Worm (Caenorhabditis elegans) whole organism, L4 larva: ENCODE measurements around the gene sdn-1.
A peak's percentile ranks its signal among the peaks of the same experiment; 100 is the strongest.

Experiments
- F10B5.3 ChIP-seq: sonication (generic microtip); optimal IDR thresholded peaks from 2 replicates; lab custom pipeline; 2016; ENCODE audit warnings: mild to moderate bottlenecking, missing genetic modification characterization, missing compliant biosample characterization
- F26F4.8 ChIP-seq: fragments of 200-800 bp; sonication (Bioruptor generic); conservative IDR thresholded peaks from 2 replicates; pipeline ENCODE4 v1.3.6; 2022; ENCODE audit warnings: missing genetic modification characterization, missing compliant biosample characterization
- F37D6.2 ChIP-seq: sonication (generic microtip); optimal IDR thresholded peaks from 2 replicates; lab custom pipeline; 2016; ENCODE audit warnings: mild to moderate bottlenecking, missing genetic modification characterization, missing compliant biosample characterization
- F44E2.7 ChIP-seq: fragments of 200-800 bp; sonication (Bioruptor generic); IDR thresholded peaks from 2 replicates; pipeline ENCODE4 v2.1.2; 2022; ENCODE audit warnings: missing genetic modification characterization, missing compliant biosample characterization
- F49E8.2 ChIP-seq: sonication (generic microtip); optimal IDR thresholded peaks from 2 replicates; lab custom pipeline; 2016; ENCODE audit warnings: missing compliant biosample characterization, mild to moderate bottlenecking, missing genetic modification characterization, borderline replicate concordance
- T20F7.1 ChIP-seq: fragments of 200-800 bp; sonication (Bioruptor generic); optimal IDR thresholded peaks from 2 replicates; lab custom pipeline; 2018; ENCODE audit warnings: mild to moderate bottlenecking, missing genetic modification characterization, missing compliant biosample characterization
- T26A8.4 ChIP-seq: fragments of 200-800 bp; sonication (Bioruptor generic); IDR thresholded peaks from 2 replicates; pipeline ENCODE4 v1.3.6; 2022; ENCODE audit warnings: missing genetic modification characterization, missing compliant biosample characterization
- Y105C5A.15 ChIP-seq: fragments of 200-800 bp; sonication (Bioruptor generic); IDR thresholded peaks from 2 replicates; pipeline ENCODE4 v1.3.6; 2022; ENCODE audit warnings: missing genetic modification characterization, missing compliant biosample characterization
- Y48G9A.11 ChIP-seq: fragments of 200-800 bp; sonication (Bioruptor generic); IDR thresholded peaks from 2 replicates; pipeline ENCODE4 v1.3.6; 2022; ENCODE audit warnings: missing genetic modification reagents, missing genetic modification characterization, missing compliant biosample characterization
- ZK546.5 ChIP-seq, 2 experiments: sonication (generic microtip); optimal IDR thresholded peaks; 2 replicates each; lab custom pipeline; 2017; ENCODE audit warnings: missing biosample characterization in 2 of 2, missing genetic modification characterization in 2 of 2
- aha-1 ChIP-seq: fragments of 150-350 bp; peaks from one replicate; lab custom pipeline; 2014; ENCODE audit warnings: missing biosample characterization, missing genetic modification characterization
- arid-1 ChIP-seq: fragments of 200-800 bp; sonication (Bioruptor generic); conservative IDR thresholded peaks from 2 replicates; pipeline ENCODE4 v1.3.6; 2022; ENCODE audit warnings: missing genetic modification reagents, missing genetic modification characterization, missing compliant biosample characterization
- attf-4 ChIP-seq: sonication (generic microtip); optimal IDR thresholded peaks from 3 replicates; lab custom pipeline; 2017; ENCODE audit warnings: missing biosample characterization, missing genetic modification characterization
- ces-1 ChIP-seq: fragments of 150-350 bp; sonication (generic microtip); optimal IDR thresholded peaks from 4 replicates; lab custom pipeline; 2014; ENCODE audit warnings: missing biosample characterization, missing genetic modification reagents, missing genetic modification characterization
- daf-12 ChIP-seq: fragments of 150-350 bp; optimal IDR thresholded peaks from 2 replicates; lab custom pipeline; 2014; ENCODE audit warnings: missing biosample characterization, missing genetic modification reagents, missing genetic modification characterization
- daf-16 ChIP-seq, 3 experiments: sonication (generic microtip); optimal IDR thresholded peaks; 2 replicates each; lab custom pipeline; 2016 to 2017; ENCODE audit warnings: missing genetic modification characterization in 3 of 3, missing genetic modification reagents in 3 of 3, mild to moderate bottlenecking in 2 of 3, missing compliant biosample characterization in 2 of 3, missing biosample characterization in 1 of 3, moderate library complexity in 1 of 3
- dpl-1 ChIP-seq: fragments of 150-350 bp; optimal IDR thresholded peaks from 2 replicates; lab custom pipeline; 2014; ENCODE audit warnings: missing biosample characterization, missing genetic modification reagents, missing genetic modification characterization
- egl-43 ChIP-seq: fragments of 200-800 bp; sonication (Bioruptor generic); IDR thresholded peaks from 2 replicates; pipeline ENCODE4 v1.3.6; 2022; ENCODE audit warnings: missing genetic modification reagents, missing genetic modification characterization, missing compliant biosample characterization
- fos-1 ChIP-seq: fragments of 150-350 bp; optimal IDR thresholded peaks from 2 replicates; lab custom pipeline; 2014; ENCODE audit warnings: missing biosample characterization, missing genetic modification characterization
- gei-8 ChIP-seq: fragments of 200-800 bp; sonication (Bioruptor generic); optimal IDR thresholded peaks from 2 replicates; lab custom pipeline; 2018; ENCODE audit warnings: mild to moderate bottlenecking, missing genetic modification characterization, missing compliant biosample characterization
- hif-1 ChIP-seq, 2 experiments: sonication (generic microtip); optimal IDR thresholded peaks; 2 replicates each; lab custom pipeline; 2016 to 2017; ENCODE audit warnings: missing compliant biosample characterization in 2 of 2, missing genetic modification characterization in 2 of 2, missing genetic modification reagents in 2 of 2, missing genotype in 2 of 2, mild to moderate bottlenecking in 1 of 2
- hlh-11 ChIP-seq: fragments of 200-800 bp; sonication (Bioruptor generic); optimal IDR thresholded peaks from 2 replicates; lab custom pipeline; 2018; ENCODE audit warnings: mild to moderate bottlenecking, missing genetic modification characterization, missing compliant biosample characterization
- hmg-1.1 ChIP-seq: fragments of 200-800 bp; sonication (Bioruptor generic); IDR thresholded peaks from 2 replicates; pipeline ENCODE4 v1.3.6; 2022; ENCODE audit warnings: missing genetic modification reagents, missing genetic modification characterization, missing compliant biosample characterization
- lin-29 ChIP-seq: fragments of 200-800 bp; sonication (Bioruptor generic); IDR thresholded peaks from 2 replicates; pipeline ENCODE4 v1.3.6; 2022; ENCODE audit warnings: missing genetic modification reagents, missing genetic modification characterization, missing compliant biosample characterization
- lin-38 ChIP-seq: fragments of 200-800 bp; sonication (Bioruptor generic); IDR thresholded peaks from 2 replicates; pipeline ENCODE4 v1.3.6; 2022; ENCODE audit warnings: missing genetic modification reagents, missing genetic modification characterization, missing compliant biosample characterization
- lin-39 ChIP-seq: fragments of 150-350 bp; optimal IDR thresholded peaks from 2 replicates; lab custom pipeline; 2014; ENCODE audit warnings: missing biosample characterization, missing genetic modification reagents, missing genetic modification characterization
- lir-3 ChIP-seq: sonication (generic microtip); optimal IDR thresholded peaks from 2 replicates; lab custom pipeline; 2016; ENCODE audit warnings: mild to moderate bottlenecking, missing genetic modification characterization, missing compliant biosample characterization
- madf-9 ChIP-seq: fragments of 200-800 bp; sonication (Bioruptor generic); conservative IDR thresholded peaks from 2 replicates; pipeline ENCODE4 v1.3.6; 2022; ENCODE audit warnings: missing genetic modification reagents, missing genetic modification characterization, missing compliant biosample characterization
- mep-1 ChIP-seq: fragments of 150-350 bp; sonication (generic microtip); optimal IDR thresholded peaks from 3 replicates; lab custom pipeline; 2014; ENCODE audit warnings: missing biosample characterization, missing genetic modification characterization
- mxl-3 ChIP-seq: fragments of 200-800 bp; sonication (Bioruptor generic); optimal IDR thresholded peaks from 2 replicates; lab custom pipeline; 2018; ENCODE audit warnings: mild to moderate bottlenecking, missing genetic modification characterization, missing compliant biosample characterization
- nhr-10 ChIP-seq: fragments of 150-350 bp; optimal IDR thresholded peaks from 2 replicates; lab custom pipeline; 2014; ENCODE audit warnings: missing biosample characterization, missing genetic modification characterization
- nhr-25 ChIP-seq: sonication (generic microtip); optimal IDR thresholded peaks from 2 replicates; lab custom pipeline; 2017; ENCODE audit warnings: missing genetic modification characterization, mild to moderate bottlenecking, missing compliant biosample characterization, antibody characterized with exemption, moderate library complexity, borderline replicate concordance; ENCODE audit not compliant: insufficient read depth
- nhr-48 ChIP-seq: sonication (generic microtip); optimal IDR thresholded peaks from 2 replicates; lab custom pipeline; 2016; ENCODE audit warnings: mild to moderate bottlenecking, missing genetic modification characterization, missing compliant biosample characterization
- nhr-6 ChIP-seq: fragments of 150-350 bp; optimal IDR thresholded peaks from 2 replicates; lab custom pipeline; 2014; ENCODE audit warnings: missing biosample characterization, missing genetic modification characterization
- pha-4 ChIP-seq, 2 experiments: fragments of 150-350 bp in 1 of 2; fragments of 200-800 bp in 1 of 2; sonication (Bioruptor generic) in 1 of 2; IDR thresholded peaks in 1 of 2; optimal IDR thresholded peaks in 1 of 2; 2 replicates each; pipeline versions ENCODE4 v1.3.6 to Lab custom; 2014 to 2022; ENCODE audit warnings: missing genetic modification characterization in 2 of 2, missing genetic modification reagents in 2 of 2, missing biosample characterization in 1 of 2, missing compliant biosample characterization in 1 of 2
- php-3 ChIP-seq: fragments of 200-800 bp; sonication (Bioruptor generic); IDR thresholded peaks from 2 replicates; pipeline ENCODE4 v1.3.6; 2022; ENCODE audit warnings: missing genetic modification reagents, missing genetic modification characterization, missing compliant biosample characterization
- rbr-2 ChIP-seq: sonication (generic microtip); optimal IDR thresholded peaks from 2 replicates; lab custom pipeline; 2016; ENCODE audit warnings: missing genotype, missing genetic modification characterization, missing compliant biosample characterization
- sdz-12 ChIP-seq: fragments of 200-800 bp; sonication (Bioruptor generic); optimal IDR thresholded peaks from 2 replicates; lab custom pipeline; 2018; ENCODE audit warnings: mild to moderate bottlenecking, missing genetic modification characterization, missing compliant biosample characterization
- skn-1 ChIP-seq: fragments of 150-350 bp; optimal IDR thresholded peaks from 2 replicates; lab custom pipeline; 2014; ENCODE audit warnings: missing biosample characterization, missing genetic modification characterization
- snpc-4 ChIP-seq: fragments of 150-350 bp; optimal IDR thresholded peaks from 2 replicates; lab custom pipeline; 2014; ENCODE audit warnings: missing biosample characterization, missing genetic modification characterization
- spr-3 ChIP-seq: fragments of 200-800 bp; sonication (Bioruptor generic); optimal IDR thresholded peaks from 2 replicates; lab custom pipeline; 2018; ENCODE audit warnings: mild to moderate bottlenecking, missing genetic modification characterization, missing compliant biosample characterization
- tra-1 ChIP-seq: fragments of 200-800 bp; sonication (Bioruptor generic); IDR thresholded peaks from 2 replicates; pipeline ENCODE4 v1.3.6; 2022; ENCODE audit warnings: missing genetic modification reagents, missing genetic modification characterization, missing compliant biosample characterization
- unc-39 ChIP-seq: sonication (generic microtip); optimal IDR thresholded peaks from 2 replicates; lab custom pipeline; 2017; ENCODE audit warnings: missing biosample characterization, missing genetic modification characterization
- unc-62 ChIP-seq, 3 experiments: fragments of 150-350 bp in 1 of 3; sonication (generic microtip); optimal IDR thresholded peaks in 2 of 3; peaks in 1 of 3; 1 replicate in 1 of 3; 2 replicates in 2 of 3; lab custom pipeline; 2014 to 2017; ENCODE audit warnings: missing biosample characterization in 3 of 3, missing genetic modification characterization in 3 of 3, missing genetic modification reagents in 3 of 3, missing genotype in 1 of 3
- zfp-3 ChIP-seq: fragments of 200-800 bp; sonication (Bioruptor generic); conservative IDR thresholded peaks from 2 replicates; pipeline ENCODE4 v1.3.6; 2022; ENCODE audit warnings: missing genetic modification reagents, missing genetic modification characterization, missing compliant biosample characterization
- zip-11 ChIP-seq: fragments of 200-800 bp; sonication (Bioruptor generic); IDR thresholded peaks from 2 replicates; pipeline ENCODE4 v1.3.6; 2022; ENCODE audit warnings: missing genetic modification characterization, missing compliant biosample characterization
- zip-2 ChIP-seq: fragments of 150-350 bp; optimal IDR thresholded peaks from 2 replicates; lab custom pipeline; 2014; ENCODE audit warnings: missing biosample characterization, missing genetic modification characterization
- ztf-11 ChIP-seq: fragments of 150-350 bp; optimal IDR thresholded peaks from 2 replicates; lab custom pipeline; 2014; ENCODE audit warnings: missing biosample characterization, missing genetic modification characterization

The sdn-1 gene

ce11 chrX:10568385-10569149 lies 24.6 kb downstream of the sdn-1 start:
- TF ChIP-seq arid-1 (GFP tag; lab: Robert Waterston, UW) (peak; percentile 66), aha-1 (peak; percentile 100), dpl-1 (GFP tag; lab: Kevin White, UChicago) (peak; percentile 45), F26F4.8 (GFP tag; lab: Robert Waterston, UW) (no peak), zip-2 (tag; lab: Kevin White, UChicago) (peak; percentile 26), Y48G9A.11 (GFP tag; lab: Robert Waterston, UW) (no peak), ztf-11 (tag; lab: Kevin White, UChicago) (no peak), mxl-3 (GFP tag; lab: Kevin White, UChicago) (peak; percentile 97), zip-11 (GFP tag; lab: Robert Waterston, UW) (no peak), lin-38 (peak; percentile 86), madf-9 (GFP tag; lab: Robert Waterston, UW) (peak; percentile 61), hmg-1.1 (GFP tag; lab: Robert Waterston, UW) (peak; percentile 97), ces-1 (peak; percentile 56), sdz-12 (GFP tag; lab: Kevin White, UChicago) (no peak), pha-4 (GFP tag; IDR thresholded peaks at IDR 0.05; lab: Robert Waterston, UW) (peak; percentile 74), pha-4 (tag; optimal IDR thresholded peaks at IDR 0.05; lab: Kevin White, UChicago) (peak; percentile 97), skn-1 (tag; lab: Kevin White, UChicago) (no peak), unc-62 (GFP tag; optimal IDR thresholded peaks at IDR 0.05 in 1 of 2; lab: Kevin White, UChicago) (peak in 1 of 2 experiments; percentile 81), unc-62 (tag; optimal IDR thresholded peaks at IDR 0.05; lab: Kevin White, UChicago) (peak; percentile 78), lin-39 (no peak), nhr-25 (tag; lab: Kevin White, UChicago) (peak; percentile 32), lin-29 (GFP tag; lab: Robert Waterston, UW) (no peak; the same call in 1 of the 2 replicates), F49E8.2 (tag; lab: Kevin White, UChicago) (no peak), T20F7.1 (GFP tag; lab: Kevin White, UChicago) (peak; percentile 78), daf-12 (tag; lab: Kevin White, UChicago) (no peak), T26A8.4 (peak; percentile 85), egl-43 (GFP tag; lab: Robert Waterston, UW) (peak; percentile 92), snpc-4 (tag; lab: Kevin White, UChicago) (peak; percentile 4), nhr-48 (tag; lab: Kevin White, UChicago) (peak; percentile 95), nhr-6 (tag; lab: Kevin White, UChicago) (peak; percentile 90), zfp-3 (no peak), nhr-10 (tag; lab: Kevin White, UChicago) (peak; percentile 53), ZK546.5 (tag; optimal IDR thresholded peaks at IDR 0.05; lab: Kevin White, UChicago) (no peak), F37D6.2 (peak; percentile 92), hlh-11 (tag; lab: Kevin White, UChicago) (peak; percentile 98), gei-8 (GFP tag; lab: Kevin White, UChicago) (peak; percentile 85), rbr-2 (tag; lab: Kevin White, UChicago) (peak; percentile 97), attf-4 (tag; lab: Kevin White, UChicago) (peak; percentile 12), lir-3 (peak; percentile 77), fos-1 (tag; lab: Kevin White, UChicago) (no peak), tra-1 (peak; percentile 50), F10B5.3 (peak; percentile 84), F44E2.7 (GFP tag; lab: Robert Waterston, UW) (no peak), php-3 (0 out of 2 replicates have a peak, but pooled peaks have one; percentile 8), mep-1 (peak; percentile 93), daf-16 (GFP tag; optimal IDR thresholded peaks at IDR 0.05; lab: Kevin White, UChicago) (peak; percentile 54), daf-16 (tag; optimal IDR thresholded peaks at IDR 0.05; lab: Kevin White, UChicago) (peak; percentile 86), hif-1 (tag; optimal IDR thresholded peaks at IDR 0.05; lab: Kevin White, UChicago) (peak; percentile 70 to 81), spr-3 (GFP tag; lab: Kevin White, UChicago) (peak; percentile 45), unc-39 (no peak), Y105C5A.15 (0 out of 2 replicates have a peak, but pooled peaks have one; percentile 46)
